Fruit fly (Drosophila melanogaster): Measurements from ENCODE around the gene fzo.

Gene fzo

DNA sequence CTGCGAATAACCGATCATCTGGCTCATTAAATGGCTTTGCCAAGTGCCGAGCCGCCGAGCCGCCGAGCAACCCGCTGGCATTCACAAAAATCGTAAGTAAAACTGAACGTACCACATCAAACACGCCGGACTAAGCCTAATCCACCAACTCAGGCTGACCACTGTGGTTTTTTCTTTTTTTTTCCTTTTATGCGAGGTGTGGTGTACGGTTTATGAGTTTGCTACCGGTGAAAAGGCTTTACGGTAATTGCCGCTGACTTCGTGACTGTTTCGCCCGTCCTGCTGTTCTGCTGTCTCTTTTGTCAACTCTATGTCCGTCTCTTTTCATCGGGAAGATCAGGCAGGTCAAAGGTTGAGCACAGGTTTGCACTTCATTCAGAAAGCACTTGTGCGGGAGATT is 8.1 kb downstream of the fzo start:
- no peak for TF ChIP-seq CG15710 (tag; optimal IDR thresholded peaks at IDR 0.05)
- no peak for TF ChIP-seq Snoo (tag; optimal IDR thresholded peaks at IDR 0.05)
- TF ChIP-seq fd96Ca (GFP tag; IDR thresholded peaks at IDR 0.05), result no peak
- TF ChIP-seq EcR (GFP tag; optimal IDR thresholded peaks at IDR 0.05), result no peak
- TF ChIP-seq D1 (tag; optimal IDR thresholded peaks at IDR 0.05), result no peak
- no peak for TF ChIP-seq CG13204 (GFP tag; optimal IDR thresholded peaks at IDR 0.05)
- no peak for TF ChIP-seq CG10348 (GFP tag; IDR thresholded peaks at IDR 0.05)
- TF ChIP-seq CG12605 (GFP tag; IDR thresholded peaks at IDR 0.05), result no peak
- no peak for TF ChIP-seq Pif1A (GFP tag; optimal IDR thresholded peaks at IDR 0.05)
- no peak for TF ChIP-seq CG17806 (tag; optimal IDR thresholded peaks at IDR 0.05)
- no peak for TF ChIP-seq CG8159 (tag; optimal IDR thresholded peaks at IDR 0.05)
- TF ChIP-seq Pif1B (GFP tag; optimal IDR thresholded peaks at IDR 0.05), result no peak
- no peak for TF ChIP-seq CG34367 (tag; optimal IDR thresholded peaks at IDR 0.05)

DNA sequence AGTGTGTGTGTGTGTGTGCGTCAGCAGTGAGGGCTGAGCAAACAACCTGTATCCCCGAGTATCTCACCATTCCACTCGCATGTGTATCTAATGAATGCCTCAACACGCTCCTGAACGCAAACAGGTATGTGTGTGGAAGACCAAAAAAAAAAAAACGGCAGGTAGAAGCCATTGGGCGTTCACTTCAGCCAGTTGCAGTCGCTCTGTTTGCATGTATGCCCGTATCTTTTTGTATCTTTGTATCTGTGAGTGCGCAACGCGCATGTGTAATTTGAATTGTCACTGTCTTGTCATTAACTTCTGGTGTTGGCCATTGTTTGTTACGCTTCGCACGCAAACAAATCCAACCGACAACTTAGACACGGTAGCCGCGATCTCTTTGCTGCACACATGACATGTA is 10.4 kb downstream of the fzo start:
- TF ChIP-seq CG8301 (tag; optimal IDR thresholded peaks at IDR 0.05) (no peak), CG34367 (tag; optimal IDR thresholded peaks at IDR 0.05) (no peak), Pif1A (GFP tag; optimal IDR thresholded peaks at IDR 0.05) (no peak), D1 (tag; optimal IDR thresholded peaks at IDR 0.05) (no peak), CG14655 (GFP tag; optimal IDR thresholded peaks at IDR 0.05) (no peak), CG8159 (tag; optimal IDR thresholded peaks at IDR 0.05) (no peak), CG4496 (GFP tag; IDR thresholded peaks at IDR 0.05) (no peak), fd96Ca (GFP tag; IDR thresholded peaks at IDR 0.05) (0 out of 3 replicates have a peak, but pooled peaks have one; percentile 29), CG32121 (GFP tag; IDR thresholded peaks at IDR 0.05) (no peak)

DNA sequence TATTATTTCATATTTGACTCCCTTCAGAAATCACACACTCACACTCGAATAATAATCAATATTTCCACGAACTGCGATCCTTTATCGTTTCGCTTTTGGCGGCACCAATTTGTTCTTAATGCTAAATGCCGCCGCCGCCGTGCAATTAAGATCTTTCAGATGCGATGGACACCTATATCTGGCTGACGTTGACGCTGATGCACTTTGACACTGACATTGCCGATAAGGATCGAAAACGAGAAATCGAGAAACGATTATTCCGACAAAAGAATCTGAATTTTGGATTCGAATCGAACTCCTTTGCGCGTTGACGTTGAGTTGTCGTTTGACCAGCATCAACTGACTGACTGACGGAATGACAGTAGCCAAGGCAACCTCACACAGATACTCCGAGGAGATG is 10.8 kb downstream of the fzo start:
- TF ChIP-seq CG4496 (GFP tag; IDR thresholded peaks at IDR 0.05), result no peak

DNA sequence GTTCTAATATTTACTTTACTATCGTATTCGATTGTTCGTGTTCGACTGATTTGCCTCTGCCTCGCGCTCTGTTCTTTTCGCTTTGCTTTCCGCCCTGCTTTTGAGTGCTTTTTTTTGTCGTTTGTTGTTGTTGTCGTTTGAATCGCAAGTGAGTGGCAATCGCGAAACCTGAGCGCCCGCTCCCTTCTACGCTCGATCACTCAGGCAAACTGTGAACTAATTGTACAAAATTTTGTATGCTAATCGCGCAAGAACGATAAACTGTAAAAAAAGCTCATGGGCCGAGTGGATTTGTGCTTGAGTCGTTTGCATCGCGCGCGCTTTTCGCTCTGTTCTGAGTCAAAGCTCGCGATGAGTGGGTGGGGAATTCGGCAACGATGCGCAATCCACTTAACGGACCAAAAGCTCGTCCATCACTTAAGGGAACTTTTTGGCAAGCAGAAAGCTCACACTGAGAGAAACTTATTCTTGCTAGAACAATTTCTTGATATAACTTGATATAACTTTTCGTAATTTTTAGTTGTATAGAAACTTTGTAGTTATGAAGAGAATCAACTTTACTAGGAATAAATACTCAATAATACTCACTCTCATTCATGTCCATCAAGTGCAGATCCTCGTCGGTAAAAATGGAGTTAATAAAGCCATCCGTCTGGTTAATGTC is 12.6 kb downstream of the fzo start:
- no peak for TF ChIP-seq EcR (GFP tag; optimal IDR thresholded peaks at IDR 0.05)
- no peak for TF ChIP-seq CG14655 (GFP tag; optimal IDR thresholded peaks at IDR 0.05)
- TF ChIP-seq CG13204 (GFP tag; optimal IDR thresholded peaks at IDR 0.05), result peak; percentile 3
- TF ChIP-seq fd96Ca (GFP tag; IDR thresholded peaks at IDR 0.05), result no peak
- peak; percentile 48 for TF ChIP-seq CG8159 (tag; optimal IDR thresholded peaks at IDR 0.05)
- peak; percentile 8 for TF ChIP-seq CG8301 (tag; optimal IDR thresholded peaks at IDR 0.05)
- TF ChIP-seq D1 (tag; optimal IDR thresholded peaks at IDR 0.05), result no peak
- TF ChIP-seq rn (GFP tag; IDR thresholded peaks at IDR 0.05), result no peak
- TF ChIP-seq CG15710 (tag; optimal IDR thresholded peaks at IDR 0.05), result no peak
- TF ChIP-seq CG12605 (GFP tag; IDR thresholded peaks at IDR 0.05), result no peak
- TF ChIP-seq CG32121 (GFP tag; IDR thresholded peaks at IDR 0.05), result no peak; the same call in 1 of the 2 replicates
- TF ChIP-seq gl (tag; optimal IDR thresholded peaks at IDR 0.05), result no peak
- TF ChIP-seq Pif1A (GFP tag; optimal IDR thresholded peaks at IDR 0.05), result peak; percentile 46
- TF ChIP-seq CG9948 (tag; optimal IDR thresholded peaks at IDR 0.05), result peak; percentile 2
- TF ChIP-seq CG34367 (tag; optimal IDR thresholded peaks at IDR 0.05), result no peak
- TF ChIP-seq CG4496 (GFP tag; IDR thresholded peaks at IDR 0.05), result peak; percentile 39; the same call in 1 of the 3 replicates
- peak; percentile 50; the same call in 1 of the 2 replicates for TF ChIP-seq Ets98B (GFP tag; IDR thresholded peaks at IDR 0.05)
- peak; percentile 4 for TF ChIP-seq Pif1B (GFP tag; optimal IDR thresholded peaks at IDR 0.05)
- no peak for TF ChIP-seq CG10348 (GFP tag; IDR thresholded peaks at IDR 0.05)
- TF ChIP-seq Snoo (tag; optimal IDR thresholded peaks at IDR 0.05), result peak; percentile 44
- peak; percentile 34 for TF ChIP-seq CG17806 (tag; optimal IDR thresholded peaks at IDR 0.05)

DNA sequence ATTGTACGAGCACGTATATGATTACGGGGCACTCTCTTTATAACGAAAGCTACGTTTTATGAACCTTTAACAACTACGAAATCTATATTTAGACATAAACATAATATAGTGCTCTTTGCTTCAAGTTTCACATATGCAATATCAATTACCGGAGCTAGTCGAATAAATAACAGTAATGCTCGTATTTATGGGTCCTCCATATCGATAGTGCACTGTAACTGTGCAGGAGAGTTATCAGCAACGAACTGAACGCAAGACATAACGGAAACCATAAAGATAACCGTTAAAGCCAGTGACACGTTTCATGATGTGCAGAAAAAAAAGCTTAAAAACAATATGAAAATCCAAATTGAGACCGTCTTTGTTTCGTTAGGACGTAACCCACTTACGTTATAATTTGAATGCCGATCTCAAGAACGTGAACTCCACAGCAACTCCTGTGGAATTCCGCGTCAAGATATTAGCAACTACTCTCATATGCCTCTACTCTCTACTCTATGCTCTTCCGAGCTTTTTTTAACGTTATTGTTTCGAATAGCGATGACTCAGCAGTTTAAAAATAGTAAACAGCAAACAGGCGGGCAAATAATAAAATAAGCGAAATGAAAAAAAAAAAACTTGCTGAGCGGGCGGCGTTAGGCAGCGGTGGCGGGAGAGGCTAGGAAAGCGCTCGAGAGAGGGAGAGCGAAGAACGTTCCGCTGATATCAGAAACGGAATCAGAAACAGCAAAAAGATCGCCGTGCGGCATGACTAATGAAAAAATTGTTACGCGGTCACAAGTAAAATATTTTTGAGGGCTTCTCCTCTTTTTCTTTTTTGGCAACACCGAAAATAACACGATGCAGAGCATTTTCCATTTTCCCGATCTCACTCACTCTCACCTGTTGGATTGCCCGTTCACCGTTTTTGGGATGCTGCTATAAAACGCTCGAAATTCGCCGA is 13.6 kb downstream of the fzo start:
- peak; percentile 73 for TF ChIP-seq CG8301 (tag; optimal IDR thresholded peaks at IDR 0.05)
- peak; percentile 79; the same call in 1 of the 3 replicates for TF ChIP-seq fd96Ca (GFP tag; IDR thresholded peaks at IDR 0.05)
- TF ChIP-seq CG14655 (GFP tag; optimal IDR thresholded peaks at IDR 0.05), result peak; percentile 68
- TF ChIP-seq CG32121 (GFP tag; IDR thresholded peaks at IDR 0.05), result peak; percentile 75
- TF ChIP-seq Pif1A (GFP tag; optimal IDR thresholded peaks at IDR 0.05), result peak; percentile 86
- peak; percentile 57 for TF ChIP-seq gl (tag; optimal IDR thresholded peaks at IDR 0.05)
- TF ChIP-seq CG13204 (GFP tag; optimal IDR thresholded peaks at IDR 0.05), result peak; percentile 40
- peak; percentile 83 for TF ChIP-seq CG15710 (tag; optimal IDR thresholded peaks at IDR 0.05)
- peak; percentile 88 for TF ChIP-seq CG8159 (tag; optimal IDR thresholded peaks at IDR 0.05)
- TF ChIP-seq Snoo (tag; optimal IDR thresholded peaks at IDR 0.05), result peak; percentile 81
- TF ChIP-seq EcR (GFP tag; optimal IDR thresholded peaks at IDR 0.05), result peak; percentile 73
- TF ChIP-seq Ets98B (GFP tag; IDR thresholded peaks at IDR 0.05), result peak; percentile 77
- TF ChIP-seq CG12605 (GFP tag; IDR thresholded peaks at IDR 0.05), result peak; percentile 79
- TF ChIP-seq D1 (tag; optimal IDR thresholded peaks at IDR 0.05), result no peak
- TF ChIP-seq Pif1B (GFP tag; optimal IDR thresholded peaks at IDR 0.05), result peak; percentile 82
- TF ChIP-seq CG17806 (tag; optimal IDR thresholded peaks at IDR 0.05), result peak; percentile 81
- 0 out of 2 replicates have a peak, but pooled peaks have one; percentile 32 for TF ChIP-seq rn (GFP tag; IDR thresholded peaks at IDR 0.05)
- TF ChIP-seq CG9948 (tag; optimal IDR thresholded peaks at IDR 0.05), result peak; percentile 77
- peak; percentile 78 for TF ChIP-seq CG34367 (tag; optimal IDR thresholded peaks at IDR 0.05)
- TF ChIP-seq CG4496 (GFP tag; IDR thresholded peaks at IDR 0.05), result peak; percentile 87
- no peak for TF ChIP-seq CG10348 (GFP tag; IDR thresholded peaks at IDR 0.05)

Measured in whole organism, pupa.